Fruit fly (Drosophila melanogaster): ENCODE measurements around the gene CG2258.

The CG2258 gene

DNA sequence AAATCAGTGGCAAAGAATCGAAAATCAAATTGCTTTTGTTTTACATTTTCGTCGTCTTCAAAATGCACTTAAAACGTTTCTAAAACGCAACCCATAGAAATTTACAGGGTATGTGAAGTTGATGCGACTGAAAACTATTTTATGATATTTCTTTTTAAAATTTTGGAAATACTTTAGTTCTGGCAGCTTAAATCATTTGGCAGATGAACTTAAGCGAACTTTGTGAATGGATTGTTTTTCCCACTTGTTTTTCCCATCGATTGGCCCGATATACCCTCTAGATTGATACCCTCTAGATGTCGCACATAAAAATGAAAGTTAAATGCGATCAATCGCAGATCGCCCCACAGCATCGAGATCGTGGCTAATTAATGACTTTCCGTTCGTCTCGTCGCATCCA lies 24.3 kb upstream of the CG2258 start (continued):
- TF ChIP-seq CG17568 (GFP tag; optimal IDR thresholded peaks at IDR 0.05) (no peak), Dll (GFP tag; IDR thresholded peaks at IDR 0.05; ENCODE audit: partially characterized antibody) (no peak), bab2 (GFP tag; optimal IDR thresholded peaks at IDR 0.05) (peak; percentile 22), pho (GFP tag; optimal IDR thresholded peaks at IDR 0.05) (no peak), Six4 (GFP tag; optimal IDR thresholded peaks at IDR 0.05) (peak; percentile 15), danr (GFP tag; IDR thresholded peaks at IDR 0.05) (no peak), CG1529 (GFP tag; optimal IDR thresholded peaks at IDR 0.05) (peak; percentile 56), ab (GFP tag; optimal IDR thresholded peaks at IDR 0.05) (no peak), CG12391 (tag; optimal IDR thresholded peaks at IDR 0.05) (peak; percentile 73), prd (optimal IDR thresholded peaks at IDR 0.05) (no peak), prd (GFP tag; IDR thresholded peaks at IDR 0.05) (peak; percentile 85), ftz-f1 (GFP tag; optimal IDR thresholded peaks at IDR 0.05) (no peak), CHES-1-like (GFP tag; optimal IDR thresholded peaks at IDR 0.05) (no peak), Dad (GFP tag; optimal IDR thresholded peaks at IDR 0.05) (no peak), CG12155 (GFP tag; optimal IDR thresholded peaks at IDR 0.05) (peak; percentile 16), Sin3A (optimal IDR thresholded peaks at IDR 0.05) (no peak), Ravus (GFP tag; IDR thresholded peaks at IDR 0.05) (no peak), CG31441 (GFP tag; IDR thresholded peaks at IDR 0.05) (peak; percentile 65), Optix (GFP tag; IDR thresholded peaks at IDR 0.05) (peak; percentile 71), Fer1 (GFP tag; optimal IDR thresholded peaks at IDR 0.05) (no peak), Hr39 (optimal IDR thresholded peaks at IDR 0.05) (no peak), Lim3 (GFP tag; IDR thresholded peaks at IDR 0.05) (no peak), slp2 (GFP tag; optimal IDR thresholded peaks at IDR 0.05) (peak; percentile 7), CG3726 (GFP tag; IDR thresholded peaks at IDR 0.05) (peak; percentile 54; the same call in 1 of the 3 replicates), tin (GFP tag; optimal IDR thresholded peaks at IDR 0.05) (peak; percentile 45), NFAT (GFP tag; IDR thresholded peaks at IDR 0.05) (no peak), CG15696 (tag; optimal IDR thresholded peaks at IDR 0.05) (no peak), mld (GFP tag; IDR thresholded peaks at IDR 0.05; ENCODE audit: partially characterized antibody) (no peak), so (GFP tag; IDR thresholded peaks at IDR 0.05) (no peak), Mrtf (GFP tag; IDR thresholded peaks at IDR 0.05) (peak; percentile 55; the same call in 2 of the 3 replicates), h (optimal IDR thresholded peaks at IDR 0.05) (no peak), disco-r (GFP tag; optimal IDR thresholded peaks at IDR 0.05) (no peak), Bteb2 (GFP tag; optimal IDR thresholded peaks at IDR 0.05) (no peak), lola (GFP tag; optimal IDR thresholded peaks at IDR 0.05) (peak in 1 of 3 experiments; percentile 63), tap (tag; optimal IDR thresholded peaks at IDR 0.05) (peak; percentile 57), Antp (GFP tag; optimal IDR thresholded peaks at IDR 0.05) (peak; percentile 38), pum (GFP tag; optimal IDR thresholded peaks at IDR 0.05) (peak; percentile 42), Usf (GFP tag; optimal IDR thresholded peaks at IDR 0.05) (no peak), D (optimal IDR thresholded peaks at IDR 0.05) (no peak), D (GFP tag; optimal IDR thresholded peaks at IDR 0.05) (peak; percentile 63), sim (GFP tag; IDR thresholded peaks at IDR 0.05) (peak; percentile 34; the same call in 1 of the 2 replicates), z (GFP tag; IDR thresholded peaks at IDR 0.05) (no peak), CG8089 (GFP tag; optimal IDR thresholded peaks at IDR 0.05) (peak; percentile 23), ATbp (GFP tag; optimal IDR thresholded peaks at IDR 0.05) (peak; percentile 83), kah (GFP tag; optimal IDR thresholded peaks at IDR 0.05) (no peak), CG7271 (tag; optimal IDR thresholded peaks at IDR 0.05) (no peak), sr (GFP tag; IDR thresholded peaks at IDR 0.05) (no peak), CG8359 (GFP tag; optimal IDR thresholded peaks at IDR 0.05; ENCODE audit: borderline replicate concordance) (no peak), Mad (GFP tag; optimal IDR thresholded peaks at IDR 0.05) (no peak), CG11247 (GFP tag; IDR thresholded peaks at IDR 0.05) (no peak), amos (GFP tag; IDR thresholded peaks at IDR 0.05; ENCODE audit: partially characterized antibody) (no peak), CG8765 (GFP tag; IDR thresholded peaks at IDR 0.05) (no peak), ERR (GFP tag; optimal IDR thresholded peaks at IDR 0.05) (no peak), HLH3B (GFP tag; IDR thresholded peaks at IDR 0.05) (peak; percentile 74)

Data from whole organism, embryonic.